Worm (Caenorhabditis elegans) whole organism, L1 larva: ENCODE results near the gene T01G5.7.
A peak's percentile ranks its signal among the peaks of the same experiment; 100 is the strongest.

Source experiments
- C04F5.9 ChIP-seq: sonication (generic microtip); optimal IDR thresholded peaks from 2 replicates; lab custom pipeline; 2016; ENCODE audit warnings: missing genetic modification characterization, missing compliant biosample characterization
- C16A3.4 ChIP-seq: fragments of 150-350 bp; optimal IDR thresholded peaks from 2 replicates; lab custom pipeline; 2014; ENCODE audit warnings: missing biosample characterization, missing genetic modification characterization
- Y116A8C.19 ChIP-seq: sonication (generic microtip); optimal IDR thresholded peaks from 2 replicates; lab custom pipeline; 2016; ENCODE audit warnings: missing compliant biosample characterization, missing genetic modification characterization, borderline replicate concordance
- aha-1 ChIP-seq: fragments of 150-350 bp; optimal IDR thresholded peaks from 2 replicates; lab custom pipeline; 2014; ENCODE audit warnings: missing biosample characterization, missing genetic modification characterization
- alr-1 ChIP-seq: fragments of 200-800 bp; sonication (Bioruptor generic); optimal IDR thresholded peaks from 2 replicates; lab custom pipeline; 2018; ENCODE audit warnings: borderline replicate concordance, mild to moderate bottlenecking, missing genetic modification characterization, missing compliant biosample characterization
- aly-2 ChIP-seq: fragments of 150-350 bp; optimal IDR thresholded peaks from 2 replicates; lab custom pipeline; 2014; ENCODE audit warnings: missing biosample characterization, missing genetic modification characterization
- ama-1 ChIP-seq: fragments of 150-350 bp; optimal IDR thresholded peaks from 2 replicates; lab custom pipeline; 2014
- blmp-1 ChIP-seq: fragments of 150-350 bp; optimal IDR thresholded peaks from 2 replicates; lab custom pipeline; 2014; ENCODE audit warnings: missing biosample characterization, missing genetic modification characterization
- ceh-63 ChIP-seq: fragments of 200-800 bp; sonication (Bioruptor generic); optimal IDR thresholded peaks from 2 replicates; lab custom pipeline; 2018; ENCODE audit warnings: mild to moderate bottlenecking, missing genetic modification characterization, missing compliant biosample characterization
- ceh-8 ChIP-seq: fragments of 200-800 bp; sonication (Bioruptor generic); optimal IDR thresholded peaks from 2 replicates; lab custom pipeline; 2018; ENCODE audit warnings: mild to moderate bottlenecking, missing genetic modification characterization, moderate library complexity, missing compliant biosample characterization
- ceh-82 ChIP-seq, 3 experiments: fragments of 150-350 bp in 1 of 3; sonication (generic microtip) in 2 of 3; optimal IDR thresholded peaks; 2 replicates each; lab custom pipeline; 2014 to 2017; ENCODE audit warnings: missing biosample characterization in 3 of 3, missing genetic modification characterization in 3 of 3
- ceh-88 ChIP-seq: fragments of 200-800 bp; sonication (Bioruptor generic); IDR thresholded peaks from 2 replicates; pipeline ENCODE4 v1.3.6; 2022; ENCODE audit warnings: missing genetic modification characterization, missing compliant biosample characterization
- ceh-90 ChIP-seq: sonication (generic microtip); optimal IDR thresholded peaks from 2 replicates; lab custom pipeline; 2016; ENCODE audit warnings: missing genetic modification characterization, missing compliant biosample characterization
- dpl-1 ChIP-seq, 3 experiments: fragments of 150-350 bp in 2 of 3; sonication (generic microtip) in 1 of 3; optimal IDR thresholded peaks; 2 replicates each; lab custom pipeline; 2014 to 2017; ENCODE audit warnings: missing biosample characterization in 3 of 3, missing genetic modification characterization in 3 of 3, missing genetic modification reagents in 3 of 3
- dsc-1 ChIP-seq: sonication (generic microtip); optimal IDR thresholded peaks from 2 replicates; lab custom pipeline; 2016; ENCODE audit warnings: mild to moderate bottlenecking, missing genetic modification characterization, missing compliant biosample characterization
- egl-13 ChIP-seq: sonication (generic microtip); optimal IDR thresholded peaks from 2 replicates; lab custom pipeline; 2016; ENCODE audit warnings: missing genotype, missing genetic modification reagents, missing genetic modification characterization, missing compliant biosample characterization
- egl-27 ChIP-seq, 2 experiments: fragments of 150-350 bp in 1 of 2; sonication (generic microtip); optimal IDR thresholded peaks; 3 replicates each; lab custom pipeline; 2017 to 2018; ENCODE audit warnings: missing biosample characterization in 2 of 2, missing genetic modification characterization in 2 of 2, missing genetic modification reagents in 2 of 2
- elt-2 ChIP-seq: sonication (generic microtip); optimal IDR thresholded peaks from 2 replicates; lab custom pipeline; 2016; ENCODE audit warnings: missing genetic modification characterization, mild to moderate bottlenecking, inconsistent platforms, missing compliant biosample characterization, missing genetic modification reagents
- elt-3 ChIP-seq, 6 experiments: fragments of 150-350 bp in 1 of 6; sonication (generic microtip); optimal IDR thresholded peaks; 2 replicates each; lab custom pipeline; 2017 to 2018; ENCODE audit warnings: missing biosample characterization in 6 of 6, missing genetic modification characterization in 6 of 6, inconsistent platforms in 1 of 6
- fkh-10 ChIP-seq: sonication (generic microtip); optimal IDR thresholded peaks from 2 replicates; lab custom pipeline; 2017; ENCODE audit warnings: missing biosample characterization, missing genetic modification reagents, missing genetic modification characterization
- hpl-2 ChIP-seq: fragments of 150-350 bp; optimal IDR thresholded peaks from 2 replicates; lab custom pipeline; 2014; ENCODE audit warnings: missing biosample characterization, missing genetic modification reagents, missing genetic modification characterization
- irx-1 ChIP-seq: sonication (generic microtip); optimal IDR thresholded peaks from 2 replicates; lab custom pipeline; 2016; ENCODE audit warnings: missing genetic modification characterization, missing compliant biosample characterization
- isw-1 ChIP-seq: fragments of 200-800 bp; sonication (Bioruptor generic); IDR thresholded peaks from 2 replicates; pipeline ENCODE4 v1.3.6; 2022; ENCODE audit warnings: missing genetic modification characterization, missing compliant biosample characterization
- jun-1 ChIP-seq: fragments of 150-350 bp; optimal IDR thresholded peaks from 2 replicates; lab custom pipeline; 2014; ENCODE audit warnings: missing biosample characterization, missing genetic modification reagents, missing genetic modification characterization
- lin-14 ChIP-seq: fragments of 200-800 bp; sonication (Bioruptor generic); optimal IDR thresholded peaks from 2 replicates; lab custom pipeline; 2018; ENCODE audit warnings: mild to moderate bottlenecking, missing genetic modification characterization, moderate library complexity, missing compliant biosample characterization
- lin-35 ChIP-seq, 2 experiments: fragments of 150-350 bp; optimal IDR thresholded peaks; 2 replicates each; lab custom pipeline; 2014; ENCODE audit warnings: missing biosample characterization in 2 of 2, missing genetic modification characterization in 2 of 2, missing genetic modification reagents in 2 of 2
- lir-3 ChIP-seq: sonication (generic microtip); optimal IDR thresholded peaks from 2 replicates; lab custom pipeline; 2016; ENCODE audit warnings: mild to moderate bottlenecking, missing genetic modification characterization, moderate library complexity, missing compliant biosample characterization; ENCODE audit not compliant: poor library complexity
- mep-1 ChIP-seq: fragments of 150-350 bp; optimal IDR thresholded peaks from 2 replicates; lab custom pipeline; 2014; ENCODE audit warnings: missing biosample characterization, missing genetic modification characterization
- nhr-12 ChIP-seq: sonication (generic microtip); optimal IDR thresholded peaks from 2 replicates; lab custom pipeline; 2017; ENCODE audit warnings: missing biosample characterization, missing genetic modification characterization
- nhr-20 ChIP-seq: sonication (generic microtip); optimal IDR thresholded peaks from 2 replicates; lab custom pipeline; 2016; ENCODE audit warnings: mild to moderate bottlenecking, missing genetic modification characterization, missing compliant biosample characterization
- nhr-237 ChIP-seq: fragments of 150-350 bp; optimal IDR thresholded peaks from 2 replicates; lab custom pipeline; 2014; ENCODE audit warnings: missing biosample characterization, missing genetic modification characterization
- nhr-28 ChIP-seq: fragments of 150-350 bp; optimal IDR thresholded peaks from 2 replicates; lab custom pipeline; 2014; ENCODE audit warnings: missing biosample characterization, missing genetic modification characterization
- nhr-71 ChIP-seq: sonication (generic microtip); optimal IDR thresholded peaks from 2 replicates; lab custom pipeline; 2016; ENCODE audit warnings: mild to moderate bottlenecking, missing genetic modification characterization, moderate library complexity, missing compliant biosample characterization
- nhr-77 ChIP-seq: fragments of 150-350 bp; optimal IDR thresholded peaks from 2 replicates; lab custom pipeline; 2014; ENCODE audit warnings: missing biosample characterization, missing genetic modification characterization
- nhr-90 ChIP-seq: sonication (generic microtip); optimal IDR thresholded peaks from 2 replicates; lab custom pipeline; 2016; ENCODE audit warnings: mild to moderate bottlenecking, missing genetic modification characterization, missing compliant biosample characterization; ENCODE audit not compliant: poor library complexity
- pqm-1 ChIP-seq: sonication (generic microtip); optimal IDR thresholded peaks from 3 replicates; lab custom pipeline; 2017; ENCODE audit warnings: missing biosample characterization, missing genetic modification characterization
- rnt-1 ChIP-seq: sonication (generic microtip); optimal IDR thresholded peaks from 2 replicates; lab custom pipeline; 2016; ENCODE audit warnings: mild to moderate bottlenecking, missing genetic modification characterization, moderate library complexity, missing compliant biosample characterization
- skn-1 ChIP-seq: fragments of 150-350 bp; optimal IDR thresholded peaks from 2 replicates; lab custom pipeline; 2014; ENCODE audit warnings: missing biosample characterization, missing genetic modification characterization
- snpc-4 ChIP-seq: fragments of 150-350 bp; optimal IDR thresholded peaks from 2 replicates; lab custom pipeline; 2014; ENCODE audit warnings: missing biosample characterization, missing genetic modification characterization
- sox-4 ChIP-seq: sonication (generic microtip); optimal IDR thresholded peaks from 2 replicates; lab custom pipeline; 2016; ENCODE audit warnings: missing genetic modification characterization, missing compliant biosample characterization
- sptf-1 ChIP-seq: fragments of 150-350 bp; optimal IDR thresholded peaks from 2 replicates; lab custom pipeline; 2014; ENCODE audit warnings: missing biosample characterization, missing genetic modification characterization
- sup-37 ChIP-seq: fragments of 200-800 bp; sonication (Bioruptor generic); optimal IDR thresholded peaks from 2 replicates; lab custom pipeline; 2018; ENCODE audit warnings: mild to moderate bottlenecking, missing genetic modification characterization, missing compliant biosample characterization
- swsn-7 ChIP-seq: sonication (generic microtip); optimal IDR thresholded peaks from 2 replicates; lab custom pipeline; 2016; ENCODE audit warnings: missing genetic modification characterization, missing compliant biosample characterization
- tbx-2 ChIP-seq: sonication (generic microtip); optimal IDR thresholded peaks from 2 replicates; lab custom pipeline; 2016; ENCODE audit warnings: missing genetic modification characterization, missing compliant biosample characterization
- tlp-1 ChIP-seq: fragments of 150-350 bp; optimal IDR thresholded peaks from 2 replicates; lab custom pipeline; 2014; ENCODE audit warnings: missing biosample characterization, missing genetic modification characterization
- unc-130 ChIP-seq: fragments of 150-350 bp; optimal IDR thresholded peaks from 2 replicates; lab custom pipeline; 2017; ENCODE audit warnings: missing biosample characterization, missing genetic modification characterization, inconsistent platforms
- unc-30 ChIP-seq: sonication (generic microtip); optimal IDR thresholded peaks from 2 replicates; lab custom pipeline; 2017; ENCODE audit warnings: missing biosample characterization, missing genetic modification characterization
- unc-86 ChIP-seq: sonication (generic microtip); optimal IDR thresholded peaks from 2 replicates; lab custom pipeline; 2016; ENCODE audit warnings: missing genetic modification characterization, missing compliant biosample characterization
- unc-98 ChIP-seq: fragments of 200-800 bp; sonication (Bioruptor generic); IDR thresholded peaks from 2 replicates; pipeline ENCODE4 v1.3.6; 2022; ENCODE audit warnings: missing genetic modification characterization, missing compliant biosample characterization
- vab-15 ChIP-seq: sonication (generic microtip); optimal IDR thresholded peaks from 2 replicates; lab custom pipeline; 2017; ENCODE audit warnings: missing genotype, mild to moderate bottlenecking, missing genetic modification characterization, missing compliant biosample characterization
- xbp-1 ChIP-seq: sonication (generic microtip); optimal IDR thresholded peaks from 2 replicates; lab custom pipeline; 2016; ENCODE audit warnings: missing genetic modification characterization, missing compliant biosample characterization
- zip-4 ChIP-seq: fragments of 200-800 bp; sonication (Bioruptor generic); optimal IDR thresholded peaks from 2 replicates; lab custom pipeline; 2018; ENCODE audit warnings: mild to moderate bottlenecking, missing genetic modification characterization, moderate library complexity, missing compliant biosample characterization
- ztf-11 ChIP-seq, 2 experiments: sonication (generic microtip); optimal IDR thresholded peaks; 2 replicates each; lab custom pipeline; 2016 to 2017; ENCODE audit warnings: missing genetic modification characterization in 2 of 2, missing biosample characterization in 1 of 2, missing compliant biosample characterization in 1 of 2

The T01G5.7 gene

DNA sequence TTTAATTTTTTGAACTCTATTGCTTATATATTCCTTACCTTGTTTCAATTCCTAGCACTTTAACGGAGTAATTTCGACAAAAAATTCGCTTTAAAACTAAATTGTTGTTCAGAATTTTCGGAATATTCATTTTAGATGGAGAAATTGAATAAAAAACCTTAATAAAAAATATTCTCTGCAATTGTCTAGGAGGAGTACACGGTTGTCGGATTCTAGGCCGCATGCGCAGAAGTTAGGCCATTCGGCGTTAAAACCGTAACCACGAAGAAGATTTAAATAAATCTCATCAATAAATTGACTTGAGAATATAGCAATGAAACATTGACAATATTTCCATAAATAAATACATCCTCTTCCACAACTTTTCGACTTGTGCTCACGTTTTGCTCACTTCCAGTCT, 29.5 kb upstream of the T01G5.7 start, which contains the start of the genes C01G10.10 and C01G10.9 (continued):
- no peak for TF ChIP-seq sup-37 (GFP tag; lab: Kevin White, UChicago)
- no peak for TF ChIP-seq tlp-1 (tag; lab: Kevin White, UChicago)
- TF ChIP-seq aha-1 (tag; lab: Kevin White, UChicago): no peak
- peak; percentile 92 for TF ChIP-seq nhr-90 (tag; lab: Kevin White, UChicago)
- TF ChIP-seq unc-130 (tag; lab: Kevin White, UChicago): peak; percentile 34
- TF ChIP-seq sptf-1 (tag; lab: Kevin White, UChicago): no peak
- TF ChIP-seq nhr-237 (tag; lab: Kevin White, UChicago): no peak
- TF ChIP-seq rnt-1: peak; percentile 97
- no peak for TF ChIP-seq nhr-12 (tag; lab: Kevin White, UChicago)
- TF ChIP-seq unc-30 (tag; lab: Kevin White, UChicago): no peak
- peak; percentile 28 to 32 (median 30) for TF ChIP-seq ceh-82 (tag; optimal IDR thresholded peaks at IDR 0.05; lab: Kevin White, UChicago)
- no peak for TF ChIP-seq ceh-8
- peak; percentile 79 for TF ChIP-seq mep-1 (tag; lab: Kevin White, UChicago)
- no peak for TF ChIP-seq egl-27 (tag; optimal IDR thresholded peaks at IDR 0.05; lab: Kevin White, UChicago)
- no peak for TF ChIP-seq nhr-77 (tag; lab: Kevin White, UChicago)
- no peak for TF ChIP-seq hpl-2 (GFP tag; lab: Kevin White, UChicago)
- TF ChIP-seq ama-1 (lab: Kevin White, UChicago): no peak
- TF ChIP-seq pqm-1 (tag; lab: Kevin White, UChicago): no peak
- TF ChIP-seq fkh-10: no peak
- no peak for TF ChIP-seq ceh-63 (GFP tag; lab: Kevin White, UChicago)
- peak in 1 of 2 experiments; percentile 95 for TF ChIP-seq ztf-11 (tag; optimal IDR thresholded peaks at IDR 0.05; lab: Kevin White, UChicago)
- TF ChIP-seq elt-2 (tag; lab: Kevin White, UChicago): peak; percentile 67
- no peak for TF ChIP-seq alr-1 (tag; lab: Kevin White, UChicago)
- peak; percentile 77 for TF ChIP-seq xbp-1 (tag; lab: Kevin White, UChicago)
- peak; percentile 45 to 67 (median 56) for TF ChIP-seq dpl-1 (GFP tag; optimal IDR thresholded peaks at IDR 0.05; lab: Kevin White, UChicago)
- TF ChIP-seq C16A3.4 (tag; lab: Kevin White, UChicago): peak; percentile 27
- TF ChIP-seq elt-3 (tag; optimal IDR thresholded peaks at IDR 0.05; lab: Kevin White, UChicago): peak in 1 of 6 experiments; percentile 60
- TF ChIP-seq zip-4 (GFP tag; lab: Kevin White, UChicago): peak; percentile 20
- TF ChIP-seq tbx-2: peak; percentile 87
- peak; percentile 51 for TF ChIP-seq blmp-1
- peak; percentile 87 for TF ChIP-seq nhr-71 (tag; lab: Kevin White, UChicago)
- TF ChIP-seq skn-1 (tag; lab: Kevin White, UChicago): peak; percentile 38
- TF ChIP-seq vab-15 (tag; lab: Kevin White, UChicago): no peak
- TF ChIP-seq unc-98: peak; percentile 58; the same call in 1 of the 2 replicates
- peak; percentile 83 for TF ChIP-seq swsn-7
- TF ChIP-seq lin-14 (GFP tag; lab: Kevin White, UChicago): peak; percentile 69
- peak; percentile 83 for TF ChIP-seq C04F5.9 (tag; lab: Kevin White, UChicago)
- TF ChIP-seq ceh-90 (tag; lab: Kevin White, UChicago): peak; percentile 92
- TF ChIP-seq jun-1 (tag; lab: Kevin White, UChicago): peak; percentile 29
- peak; percentile 96 for TF ChIP-seq lir-3 (tag; lab: Kevin White, UChicago)
- no peak for TF ChIP-seq ceh-88 (GFP tag; lab: Robert Waterston, UW)
- TF ChIP-seq irx-1 (tag; lab: Kevin White, UChicago): peak; percentile 93
- peak; percentile 90 for TF ChIP-seq dsc-1 (tag; lab: Kevin White, UChicago)
- peak; percentile 50 for TF ChIP-seq snpc-4 (tag; lab: Kevin White, UChicago)
- peak; percentile 85 for TF ChIP-seq nhr-20
- TF ChIP-seq aly-2 (tag; lab: Kevin White, UChicago): no peak
- TF ChIP-seq egl-13: no peak
- TF ChIP-seq sox-4 (tag; lab: Kevin White, UChicago): peak; percentile 90
- peak; percentile 46 for TF ChIP-seq unc-86 (tag; lab: Kevin White, UChicago)
- peak; percentile 46; the same call in 1 of the 2 replicates for TF ChIP-seq isw-1 (GFP tag; lab: Robert Waterston, UW)
- TF ChIP-seq Y116A8C.19: peak; percentile 70
- peak; percentile 21 to 46 for TF ChIP-seq lin-35 (GFP tag; optimal IDR thresholded peaks at IDR 0.05; lab: Kevin White, UChicago)
- no peak for TF ChIP-seq nhr-28 (tag; lab: Kevin White, UChicago)
